Worm (Caenorhabditis elegans) whole organism, young adult: ENCODE results near the gene rfip-1.

Experiments
- B0035.1 ChIP-seq: sonication (generic microtip); optimal IDR thresholded peaks from 2 replicates; lab custom pipeline; 2016; ENCODE audit warnings: missing genetic modification characterization, mild to moderate bottlenecking, missing compliant biosample characterization, missing genotype, missing genetic modification reagents
- B0261.1 ChIP-seq: sonication (generic microtip); optimal IDR thresholded peaks from 2 replicates; lab custom pipeline; 2016; ENCODE audit warnings: mild to moderate bottlenecking, missing genetic modification characterization, moderate library complexity, missing compliant biosample characterization
- B0336.3 ChIP-seq: fragments of 200-800 bp; sonication (Bioruptor generic); IDR thresholded peaks from 2 replicates; pipeline ENCODE4 v1.3.6; 2022; ENCODE audit warnings: missing genetic modification characterization, missing compliant biosample characterization
- F23B12.7 ChIP-seq: sonication (generic microtip); optimal IDR thresholded peaks from 2 replicates; lab custom pipeline; 2017; ENCODE audit warnings: missing genetic modification characterization, mild to moderate bottlenecking, missing compliant biosample characterization, antibody characterized with exemption, moderate library complexity; ENCODE audit not compliant: insufficient read depth
- F37B4.10 ChIP-seq: fragments of 200-800 bp; sonication (Bioruptor generic); IDR thresholded peaks from 2 replicates; pipeline ENCODE4 v1.3.6; 2022; ENCODE audit warnings: missing genetic modification characterization, missing compliant biosample characterization
- Y53G8AR.9 ChIP-seq: fragments of 200-800 bp; sonication (Bioruptor generic); conservative IDR thresholded peaks from 2 replicates; pipeline ENCODE4 v1.3.6; 2022; ENCODE audit warnings: missing genetic modification reagents, missing genetic modification characterization, missing compliant biosample characterization
- Y95B8A.8 ChIP-seq: fragments of 200-800 bp; sonication (Bioruptor generic); IDR thresholded peaks from 2 replicates; pipeline ENCODE4 v1.3.6; 2022; ENCODE audit warnings: missing genetic modification reagents, missing genetic modification characterization, missing compliant biosample characterization
- ama-1 ChIP-seq, 3 experiments: fragments of 150-350 bp in 1 of 3; sonication (generic microtip) in 2 of 3; optimal IDR thresholded peaks; 2 replicates each; lab custom pipeline; 2014 to 2018; ENCODE audit warnings: missing biosample characterization in 2 of 3, missing genetic modification characterization in 2 of 3, missing genetic modification reagents in 2 of 3
- attf-3 ChIP-seq: fragments of 200-800 bp; sonication (Bioruptor generic); conservative IDR thresholded peaks from 2 replicates; pipeline ENCODE4 v1.3.6; 2022; ENCODE audit warnings: missing genetic modification reagents, missing genetic modification characterization, missing compliant biosample characterization
- ccch-3 ChIP-seq: fragments of 200-800 bp; sonication (Bioruptor generic); optimal IDR thresholded peaks from 2 replicates; lab custom pipeline; 2018; ENCODE audit warnings: mild to moderate bottlenecking, missing genetic modification characterization, missing compliant biosample characterization
- cebp-1 ChIP-seq, 2 experiments: fragments of 200-800 bp in 1 of 2; sonication (Bioruptor generic) in 1 of 2; sonication (generic microtip) in 1 of 2; IDR thresholded peaks in 1 of 2; optimal IDR thresholded peaks in 1 of 2; 2 replicates each; pipeline versions ENCODE4 v1.3.6 to Lab custom; 2017 to 2022; ENCODE audit warnings: missing compliant biosample characterization in 2 of 2, missing genetic modification characterization in 2 of 2, mild to moderate bottlenecking in 1 of 2, missing genetic modification reagents in 1 of 2, moderate library complexity in 1 of 2
- ceh-100 ChIP-seq: fragments of 200-800 bp; sonication (Bioruptor generic); IDR thresholded peaks from 2 replicates; pipeline ENCODE4 v1.3.6; 2022; ENCODE audit warnings: missing genetic modification reagents, missing genetic modification characterization, missing compliant biosample characterization
- ceh-58 ChIP-seq: fragments of 200-800 bp; sonication (Bioruptor generic); IDR thresholded peaks from 2 replicates; pipeline ENCODE4 v1.3.6; 2022; ENCODE audit warnings: missing genetic modification characterization, missing compliant biosample characterization
- ceh-79 ChIP-seq: sonication (generic microtip); optimal IDR thresholded peaks from 2 replicates; lab custom pipeline; 2017; ENCODE audit warnings: mild to moderate bottlenecking, missing genetic modification characterization, missing compliant biosample characterization
- ceh-91 ChIP-seq: fragments of 200-800 bp; sonication (Bioruptor generic); IDR thresholded peaks from 2 replicates; pipeline ENCODE4 v1.3.6; 2022; ENCODE audit warnings: missing genetic modification reagents, missing genetic modification characterization, missing compliant biosample characterization
- die-1 ChIP-seq: sonication (generic microtip); optimal IDR thresholded peaks from 2 replicates; lab custom pipeline; 2016; ENCODE audit warnings: missing genotype, mild to moderate bottlenecking, missing genetic modification characterization, missing compliant biosample characterization
- ekl-4 ChIP-seq: fragments of 200-800 bp; sonication (Bioruptor generic); IDR thresholded peaks from 2 replicates; pipeline ENCODE4 v1.3.6; 2022; ENCODE audit warnings: missing genetic modification reagents, missing genetic modification characterization, missing compliant biosample characterization
- hrde-1 ChIP-seq: sonication (generic microtip); optimal IDR thresholded peaks from 2 replicates; lab custom pipeline; 2016; ENCODE audit warnings: missing genetic modification characterization, mild to moderate bottlenecking, missing compliant biosample characterization, moderate library complexity, missing genotype, missing genetic modification reagents, borderline replicate concordance
- lag-1 ChIP-seq: fragments of 200-800 bp; sonication (Bioruptor generic); IDR thresholded peaks from 2 replicates; pipeline ENCODE4 v1.3.6; 2022; ENCODE audit warnings: missing genetic modification reagents, missing genetic modification characterization, missing compliant biosample characterization
- let-526 ChIP-seq: fragments of 200-800 bp; sonication (Bioruptor generic); IDR thresholded peaks from 2 replicates; pipeline ENCODE4 v1.3.6; 2022; ENCODE audit warnings: missing genetic modification reagents, missing genetic modification characterization, missing compliant biosample characterization
- let-607 ChIP-seq, 2 experiments: fragments of 200-800 bp in 1 of 2; sonication (Bioruptor generic) in 1 of 2; sonication (generic microtip) in 1 of 2; optimal IDR thresholded peaks; 2 replicates each; lab custom pipeline; 2016 to 2018; ENCODE audit warnings: mild to moderate bottlenecking in 2 of 2, missing compliant biosample characterization in 2 of 2, missing genetic modification characterization in 2 of 2, moderate library complexity in 2 of 2, missing genotype in 1 of 2
- lin-54 ChIP-seq: fragments of 200-800 bp; sonication (Bioruptor generic); optimal IDR thresholded peaks from 2 replicates; lab custom pipeline; 2018; ENCODE audit warnings: mild to moderate bottlenecking, missing genetic modification characterization, missing compliant biosample characterization
- lsl-1 ChIP-seq: fragments of 200-800 bp; sonication (Bioruptor generic); optimal IDR thresholded peaks from 2 replicates; lab custom pipeline; 2018; ENCODE audit warnings: mild to moderate bottlenecking, missing genetic modification characterization, moderate library complexity, missing compliant biosample characterization
- madf-6 ChIP-seq: fragments of 200-800 bp; sonication (Bioruptor generic); IDR thresholded peaks from 2 replicates; pipeline ENCODE4 v1.3.6; 2022; ENCODE audit warnings: missing genetic modification reagents, missing genetic modification characterization, missing compliant biosample characterization
- nfyb-1 ChIP-seq: fragments of 200-800 bp; sonication (Bioruptor generic); IDR thresholded peaks from 2 replicates; pipeline ENCODE4 v1.3.6; 2022; ENCODE audit warnings: missing genetic modification reagents, missing genetic modification characterization, missing compliant biosample characterization
- nhr-80 ChIP-seq: sonication (generic microtip); optimal IDR thresholded peaks from 2 replicates; lab custom pipeline; 2016; ENCODE audit warnings: missing genetic modification characterization, missing compliant biosample characterization
- pbrm-1 ChIP-seq: fragments of 200-800 bp; sonication (Bioruptor generic); IDR thresholded peaks from 2 replicates; pipeline ENCODE4 v1.3.6; 2022; ENCODE audit warnings: missing genetic modification reagents, missing genetic modification characterization, missing compliant biosample characterization
- repo-1 ChIP-seq: sonication (generic microtip); optimal IDR thresholded peaks from 2 replicates; lab custom pipeline; 2017; ENCODE audit warnings: mild to moderate bottlenecking, missing genetic modification characterization, missing compliant biosample characterization
- snpc-1.3 ChIP-seq: sonication (generic microtip); optimal IDR thresholded peaks from 2 replicates; lab custom pipeline; 2017; ENCODE audit warnings: missing genetic modification characterization, mild to moderate bottlenecking, missing compliant biosample characterization, antibody characterized with exemption, moderate library complexity, missing genotype, missing genetic modification reagents; ENCODE audit not compliant: insufficient read depth
- snpc-4 ChIP-seq, 5 experiments: fragments of 150-350 bp in 1 of 5; sonication (generic microtip) in 4 of 5; optimal IDR thresholded peaks; 2 replicates each; lab custom pipeline; 2014 to 2018; ENCODE audit warnings: missing genetic modification characterization in 5 of 5, missing biosample characterization in 3 of 5, antibody characterized with exemption in 2 of 5, mild to moderate bottlenecking in 2 of 5, missing compliant biosample characterization in 2 of 5, missing genotype in 2 of 5, moderate library complexity in 2 of 5, missing genetic modification reagents in 1 of 5
- unc-62 ChIP-seq: fragments of 150-350 bp; optimal IDR thresholded peaks from 2 replicates; lab custom pipeline; 2014; ENCODE audit warnings: missing biosample characterization, missing genetic modification reagents, missing genetic modification characterization
- zfh-2 ChIP-seq: fragments of 200-800 bp; sonication (Bioruptor generic); conservative IDR thresholded peaks from 2 replicates; pipeline ENCODE4 v1.3.6; 2022; ENCODE audit warnings: missing genetic modification reagents, missing genetic modification characterization, missing compliant biosample characterization
- ztf-18 ChIP-seq: sonication (generic microtip); optimal IDR thresholded peaks from 2 replicates; lab custom pipeline; 2016; ENCODE audit warnings: missing genotype, mild to moderate bottlenecking, missing genetic modification characterization, missing compliant biosample characterization
- ztf-28 ChIP-seq: fragments of 200-800 bp; sonication (Bioruptor generic); IDR thresholded peaks from 2 replicates; pipeline ENCODE4 v1.3.6; 2022; ENCODE audit warnings: missing genetic modification reagents, missing genetic modification characterization, missing compliant biosample characterization

rfip-1 gene

DNA sequence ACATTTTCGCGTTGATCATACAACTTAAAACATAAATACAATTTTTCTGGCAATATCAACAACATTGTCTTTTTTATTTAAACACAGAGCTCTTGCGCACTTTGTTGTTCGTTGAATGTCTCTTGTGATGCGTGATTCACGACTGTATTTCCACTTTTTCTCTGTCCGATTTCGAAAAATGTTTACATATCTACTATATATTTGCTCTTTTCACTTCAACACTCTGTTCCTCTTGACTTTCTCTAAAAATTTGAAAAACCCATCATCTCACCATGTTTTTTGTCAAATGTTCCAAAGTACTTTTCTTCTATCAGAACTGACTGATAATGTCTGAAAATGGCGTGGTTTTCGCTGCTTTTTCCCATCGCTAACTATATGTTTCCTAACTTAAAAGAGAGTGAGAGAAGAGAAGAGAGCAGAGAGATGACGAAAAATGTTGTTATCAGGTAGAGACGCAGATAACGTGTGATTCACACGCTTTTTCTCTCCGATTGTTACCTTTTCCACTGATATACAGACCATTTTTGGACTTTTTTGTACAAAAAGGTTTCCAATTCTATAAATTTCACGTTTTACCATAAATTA, 27.7 kb downstream of the rfip-1 start (continued):
- TF ChIP-seq ceh-79, result no peak

DNA sequence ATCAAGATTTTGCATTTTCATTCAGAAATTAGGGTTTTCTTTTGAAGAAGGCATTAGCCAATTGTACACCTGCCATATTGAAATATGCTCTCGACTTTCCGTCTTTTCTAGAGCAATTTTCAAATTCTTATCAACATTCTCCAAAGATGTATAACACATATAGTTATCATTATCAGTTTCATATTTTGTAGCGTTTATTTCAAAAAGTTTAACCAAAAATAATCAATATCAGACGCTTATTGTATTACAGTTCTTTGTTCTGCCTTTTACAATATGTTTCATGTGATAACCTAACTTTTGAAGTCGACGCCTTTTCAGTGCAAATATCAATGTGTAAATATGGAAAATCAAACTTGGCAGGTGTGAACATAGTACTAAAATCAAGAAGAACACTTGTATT, 29.5 kb downstream of the rfip-1 start:
- no peak for TF ChIP-seq attf-3 (GFP tag; lab: Robert Waterston, UW)
- TF ChIP-seq nhr-80 (tag; lab: Kevin White, UChicago), result peak; percentile 50

DNA sequence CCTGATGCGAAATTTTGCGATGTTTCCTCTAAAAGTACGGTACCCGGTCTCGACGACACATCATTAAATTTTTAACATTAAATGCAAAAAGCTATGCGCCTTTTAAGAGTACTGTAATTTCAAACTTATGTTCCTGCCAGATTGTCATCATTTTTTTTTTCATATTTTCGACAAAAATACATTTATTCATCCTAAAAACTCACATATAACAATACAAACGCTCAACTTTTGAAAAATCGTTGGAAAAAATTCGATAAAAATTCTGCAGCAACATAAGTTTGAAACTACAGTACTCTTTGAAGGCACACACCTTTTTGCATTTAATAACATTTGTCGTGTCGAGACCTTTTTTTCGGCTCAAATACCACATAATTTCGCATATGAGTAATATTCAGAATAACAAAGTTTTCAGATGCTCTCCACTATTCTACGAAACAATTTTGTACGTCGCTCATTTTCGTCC, 32.7 kb downstream of the rfip-1 start, which contains the start of gene frh-1:
Gene frh-1, plus strand, starts transcription at position 413 of the 463 bp plus-strand sequence.
- TF ChIP-seq madf-6 (GFP tag; lab: Robert Waterston, UW), result 0 out of 2 replicates have a peak, but pooled peaks have one; percentile 22
- 0 out of 2 replicates have a peak, but pooled peaks have one; percentile 57 for TF ChIP-seq Y53G8AR.9 (GFP tag; lab: Robert Waterston, UW)
- TF ChIP-seq zfh-2, result no peak
- no peak for TF ChIP-seq B0336.3 (GFP tag; lab: Robert Waterston, UW)
- TF ChIP-seq lin-54, result no peak
- TF ChIP-seq lsl-1, result peak; percentile 2
- TF ChIP-seq repo-1, result peak; percentile 41
- TF ChIP-seq lag-1 (GFP tag; lab: Robert Waterston, UW), result no peak

DNA sequence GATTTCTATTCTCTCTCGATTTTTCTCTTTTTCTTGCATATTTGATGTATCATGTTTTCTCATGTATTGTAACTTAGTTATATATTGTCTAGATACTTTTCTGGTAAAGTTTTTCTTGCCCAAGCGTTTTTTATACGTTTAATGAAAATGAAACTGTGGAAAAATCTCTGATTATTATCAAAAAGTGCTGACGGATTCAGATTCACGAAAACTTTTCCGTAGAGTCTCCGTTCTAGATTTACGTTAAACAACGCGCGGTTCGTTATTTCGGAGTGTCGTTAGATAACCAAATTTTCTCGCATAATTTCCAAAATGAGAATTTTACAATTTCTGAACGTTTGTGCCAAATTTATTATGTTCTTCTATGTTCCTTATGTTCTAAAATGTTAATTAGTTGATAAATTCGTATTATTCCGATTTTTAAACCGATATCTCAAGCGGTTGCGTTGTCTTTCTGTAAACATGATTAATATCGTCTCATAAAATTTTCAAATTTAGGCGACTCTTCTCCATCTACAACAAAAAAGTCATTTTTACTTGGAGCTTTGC, 33.9 kb downstream of the rfip-1 start, which contains the start of gene ptp-2:
Gene ptp-2, plus strand, starts transcription at position 499 of the 549 bp plus-strand sequence.
- TF ChIP-seq Y95B8A.8 (GFP tag; lab: Robert Waterston, UW) (no peak), ekl-4 (GFP tag; lab: Robert Waterston, UW) (no peak), pbrm-1 (GFP tag; lab: Robert Waterston, UW) (no peak), let-607 (tag; optimal IDR thresholded peaks at IDR 0.05; lab: Kevin White, UChicago) (no peak), F37B4.10 (GFP tag; lab: Robert Waterston, UW) (no peak), ztf-28 (GFP tag; lab: Robert Waterston, UW) (no peak), ceh-58 (no peak), hrde-1 (no peak), ccch-3 (GFP tag; lab: Kevin White, UChicago) (no peak), zfh-2 (no peak), ceh-91 (no peak), let-526 (no peak), snpc-1.3 (tag; lab: Kevin White, UChicago) (no peak), nhr-80 (tag; lab: Kevin White, UChicago) (no peak), B0261.1 (tag; lab: Kevin White, UChicago) (no peak), attf-3 (GFP tag; lab: Robert Waterston, UW) (peak; percentile 95), B0336.3 (GFP tag; lab: Robert Waterston, UW) (no peak), ceh-100 (GFP tag; lab: Robert Waterston, UW) (peak; percentile 75), nfyb-1 (GFP tag; lab: Robert Waterston, UW) (no peak), F23B12.7 (tag; lab: Kevin White, UChicago) (peak; percentile 42), cebp-1 (GFP tag; IDR thresholded peaks at IDR 0.05; lab: Robert Waterston, UW) (no peak), cebp-1 (tag; optimal IDR thresholded peaks at IDR 0.05; lab: Kevin White, UChicago) (peak; percentile 17), ama-1 (optimal IDR thresholded peaks at IDR 0.05; lab: Kevin White, UChicago) (no peak), ama-1 (GFP tag; optimal IDR thresholded peaks at IDR 0.05; lab: Kevin White, UChicago) (peak in 1 of 2 experiments; percentile 19), unc-62 (GFP tag; lab: Kevin White, UChicago) (no peak), snpc-4 (GFP tag; optimal IDR thresholded peaks at IDR 0.05; lab: Kevin White, UChicago) (no peak), snpc-4 (tag; optimal IDR thresholded peaks at IDR 0.05; lab: Kevin White, UChicago) (peak in 1 of 4 experiments; percentile 0), B0035.1 (tag; lab: Kevin White, UChicago) (no peak), ztf-18 (tag; lab: Kevin White, UChicago) (no peak), die-1 (tag; lab: Kevin White, UChicago) (no peak)
